Fruit fly (Drosophila melanogaster): Measurements from ENCODE around the gene CG42780.

CG42780 gene

DNA sequence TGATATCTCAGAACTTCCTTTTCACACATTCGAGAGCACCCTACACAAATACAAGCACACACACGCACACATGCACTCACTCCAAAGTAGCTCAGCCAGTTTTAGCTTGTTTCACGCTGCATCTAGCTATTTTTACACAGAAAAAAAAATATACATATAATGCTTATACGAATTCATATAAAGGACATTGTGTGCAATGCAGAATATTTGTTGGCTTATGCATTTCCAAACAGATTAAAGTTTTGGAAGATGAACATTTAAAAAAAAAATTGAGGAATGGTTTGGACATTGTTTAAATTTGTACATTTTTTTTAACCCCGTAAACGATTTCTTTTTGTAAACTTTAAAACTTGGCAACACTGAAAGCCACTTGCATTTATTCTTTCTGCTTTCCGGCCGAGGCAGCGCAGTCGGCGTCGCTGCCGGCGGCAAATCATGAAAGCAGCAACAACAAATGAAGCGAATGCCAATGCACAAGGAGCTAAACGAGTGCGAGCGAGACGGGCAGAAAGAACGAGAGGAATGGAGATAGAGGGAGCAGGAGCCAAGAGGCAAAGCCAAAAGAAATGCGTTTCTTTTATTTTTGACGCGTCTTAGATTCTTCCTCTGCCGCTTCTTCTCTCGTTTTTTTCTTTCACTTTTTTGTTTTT lies 12.8 kb downstream of the CG42780 start (continued):
- no peak for TF ChIP-seq Ravus (GFP tag; IDR thresholded peaks at IDR 0.05)
- peak; percentile 54 for TF ChIP-seq Rx (GFP tag; IDR thresholded peaks at IDR 0.05)
- TF ChIP-seq kah (GFP tag; optimal IDR thresholded peaks at IDR 0.05), result peak; percentile 54
- TF ChIP-seq E2f1 (GFP tag; IDR thresholded peaks at IDR 0.05), result peak; percentile 51
- peak; percentile 60; the same call in 2 of the 3 replicates for TF ChIP-seq CG34422 (GFP tag; IDR thresholded peaks at IDR 0.05)
- no peak for TF ChIP-seq grn (GFP tag; optimal IDR thresholded peaks at IDR 0.05)
- TF ChIP-seq Sox102F (GFP tag; optimal IDR thresholded peaks at IDR 0.05), result peak; percentile 84
- no peak for TF ChIP-seq hth (optimal IDR thresholded peaks at IDR 0.05)
- TF ChIP-seq Dip3 (GFP tag; optimal IDR thresholded peaks at IDR 0.05), result no peak
- no peak for TF ChIP-seq CG9797 (GFP tag; optimal IDR thresholded peaks at IDR 0.05)
- no peak for TF ChIP-seq CG13296 (GFP tag; optimal IDR thresholded peaks at IDR 0.05)
- peak; percentile 61 for TF ChIP-seq CG17568 (GFP tag; optimal IDR thresholded peaks at IDR 0.05)
- TF ChIP-seq ap (GFP tag; IDR thresholded peaks at IDR 0.05), result 0 out of 2 replicates have a peak, but pooled peaks have one; percentile 47
- TF ChIP-seq tx (GFP tag; optimal IDR thresholded peaks at IDR 0.05), result peak; percentile 51
- peak; percentile 49 for TF ChIP-seq stc (GFP tag; IDR thresholded peaks at IDR 0.05)
- TF ChIP-seq Poxn (GFP tag; IDR thresholded peaks at IDR 0.05), result no peak
- TF ChIP-seq BtbVII (GFP tag; optimal IDR thresholded peaks at IDR 0.05), result no peak
- TF ChIP-seq Hsf (GFP tag; optimal IDR thresholded peaks at IDR 0.05), result peak; percentile 77
- TF ChIP-seq Dek (tag; optimal IDR thresholded peaks at IDR 0.05), result peak; percentile 43
- peak in 1 of 2 experiments; percentile 24 for TF ChIP-seq crp (GFP tag; optimal IDR thresholded peaks at IDR 0.05)
- peak; percentile 51 to 66 for TF ChIP-seq Hr51 (GFP tag; optimal IDR thresholded peaks at IDR 0.05)
- peak; percentile 78 for TF ChIP-seq NC2β (GFP tag; optimal IDR thresholded peaks at IDR 0.05)
- no peak for TF ChIP-seq crol (GFP tag; IDR thresholded peaks at IDR 0.05)
- TF ChIP-seq CG2129 (GFP tag; IDR thresholded peaks at IDR 0.05; ENCODE audit: partially characterized antibody), result no peak
- TF ChIP-seq Elba2 (GFP tag; optimal IDR thresholded peaks at IDR 0.05), result peak; percentile 41
- 0 out of 2 replicates have a peak, but pooled peaks have one; percentile 35 for TF ChIP-seq CG11247 (GFP tag; IDR thresholded peaks at IDR 0.05)
- peak; percentile 16 for TF ChIP-seq CG1792 (GFP tag; optimal IDR thresholded peaks at IDR 0.05)
- peak; percentile 68 for TF ChIP-seq bcd (GFP tag; optimal IDR thresholded peaks at IDR 0.05)
- peak; percentile 92 for TF ChIP-seq Sry-β (GFP tag; optimal IDR thresholded peaks at IDR 0.05)
- TF ChIP-seq chn (GFP tag; optimal IDR thresholded peaks at IDR 0.05), result peak; percentile 71
- TF ChIP-seq corto (GFP tag; optimal IDR thresholded peaks at IDR 0.05), result no peak
- no peak for TF ChIP-seq ab (GFP tag; optimal IDR thresholded peaks at IDR 0.05)
- TF ChIP-seq CG12659 (GFP tag; optimal IDR thresholded peaks at IDR 0.05), result peak; percentile 55
- TF ChIP-seq Aef1 (GFP tag; IDR thresholded peaks at IDR 0.05), result no peak
- TF ChIP-seq Atf6 (GFP tag; IDR thresholded peaks at IDR 0.05), result no peak
- peak; percentile 29 for TF ChIP-seq en (GFP tag; optimal IDR thresholded peaks at IDR 0.05)
- peak; percentile 4 for TF ChIP-seq cwo (GFP tag; optimal IDR thresholded peaks at IDR 0.05)
- TF ChIP-seq phol (tag; optimal IDR thresholded peaks at IDR 0.05), result peak; percentile 93
- peak; percentile 54 for TF ChIP-seq ems (GFP tag; optimal IDR thresholded peaks at IDR 0.05)
- TF ChIP-seq Sry-δ (GFP tag; optimal IDR thresholded peaks at IDR 0.05), result peak; percentile 23
- peak; percentile 64 for TF ChIP-seq CG18476 (GFP tag; optimal IDR thresholded peaks at IDR 0.05)
- TF ChIP-seq luna (GFP tag; optimal IDR thresholded peaks at IDR 0.05), result no peak
- peak; percentile 41 for TF ChIP-seq CG13123 (GFP tag; optimal IDR thresholded peaks at IDR 0.05)
- peak; percentile 83 for TF ChIP-seq CG2875 (GFP tag; optimal IDR thresholded peaks at IDR 0.05)
- peak; percentile 85 for TF ChIP-seq tio (GFP tag; optimal IDR thresholded peaks at IDR 0.05)
- TF ChIP-seq CHES-1-like (GFP tag; optimal IDR thresholded peaks at IDR 0.05), result no peak
- peak; percentile 31 for TF ChIP-seq CG12299 (tag; optimal IDR thresholded peaks at IDR 0.05)
- no peak for TF ChIP-seq hb (GFP tag; IDR thresholded peaks at IDR 0.05; ENCODE audit: partially characterized antibody)
- TF ChIP-seq CG10565 (GFP tag; optimal IDR thresholded peaks at IDR 0.05), result no peak
- TF ChIP-seq CG15011 (GFP tag; optimal IDR thresholded peaks at IDR 0.05), result peak; percentile 12
